Fruit fly (Drosophila melanogaster): ENCODE data around the gene CG7328.

The CG7328 gene

dm6 chr3L:20140589-20141207 is at the start of gene CG7328:
CG7328 (minus strand) TSS chr3L:20140607.
- TF ChIP-seq noc (tag; optimal IDR thresholded peaks at IDR 0.05): peak; percentile 90

dm6 chr3L:20187885-20188570 is 47.6 kb upstream of the CG7328 start, which contains the start of gene Ssk:
Ssk (plus strand) TSS chr3L:20188522.
- peak; percentile 65 for TF ChIP-seq noc (tag; optimal IDR thresholded peaks at IDR 0.05)

dm6 chr3L:20186294-20187020 is 46.0 kb upstream of the CG7328 start:
- TF ChIP-seq noc (tag; optimal IDR thresholded peaks at IDR 0.05): no peak

dm6 chr3L:20185886-20186285 is 45.5 kb upstream of the CG7328 start:
- TF ChIP-seq noc (tag; optimal IDR thresholded peaks at IDR 0.05): no peak

dm6 chr3L:20185206-20185868 is 44.9 kb upstream of the CG7328 start:
- no peak for TF ChIP-seq noc (tag; optimal IDR thresholded peaks at IDR 0.05)

dm6 chr3L:20183345-20184088 is 43.1 kb upstream of the CG7328 start:
- TF ChIP-seq noc (tag; optimal IDR thresholded peaks at IDR 0.05): peak; percentile 59

- TF ChIP-seq noc (tag; optimal IDR thresholded peaks at IDR 0.05): no peak
These were observed 42.4 kb upstream of the CG7328 start for dm6 chr3L:20182799-20183198.

dm6 chr3L:20178101-20178500 is 37.7 kb upstream of the CG7328 start:
- no peak for TF ChIP-seq noc (tag; optimal IDR thresholded peaks at IDR 0.05)

dm6 chr3L:20177697-20178096 is 37.3 kb upstream of the CG7328 start:
- no peak for TF ChIP-seq noc (tag; optimal IDR thresholded peaks at IDR 0.05)

- TF ChIP-seq noc (tag; optimal IDR thresholded peaks at IDR 0.05): no peak
These were observed 27.7 kb upstream of the CG7328 start for dm6 chr3L:20168152-20168551.

- no peak for TF ChIP-seq noc (tag; optimal IDR thresholded peaks at IDR 0.05)
These were observed 2.1 kb downstream of the CG7328 start for dm6 chr3L:20138327-20138726.

dm6 chr3L:20133168-20133567 is 7.2 kb downstream of the CG7328 start, which contains the start of gene CG7335:
CG7335 (minus strand) TSS chr3L:20133268.
- TF ChIP-seq noc (tag; optimal IDR thresholded peaks at IDR 0.05): no peak

dm6 chr3L:20131643-20132042 is 8.8 kb downstream of the CG7328 start, which contains the start of gene obst-J:
obst-J (minus strand) TSS chr3L:20131743.
- TF ChIP-seq noc (tag; optimal IDR thresholded peaks at IDR 0.05): no peak

dm6 chr3L:20129032-20129431 is 11.4 kb downstream of the CG7328 start, which contains the start of gene gig:
gig (plus strand) TSS chr3L:20129181.
- TF ChIP-seq noc (tag; optimal IDR thresholded peaks at IDR 0.05): no peak

- no peak for TF ChIP-seq noc (tag; optimal IDR thresholded peaks at IDR 0.05)
These were observed 13.1 kb downstream of the CG7328 start, which contains the start of gene CG7365 for dm6 chr3L:20127281-20127680. CG7365 (minus strand) TSS chr3L:20127381.

All from whole organism, larva.